Worm (Caenorhabditis elegans) whole organism, L1 larva: ENCODE results near the gene oac-48.
A peak's percentile ranks its signal among the peaks of the same experiment; 100 is the strongest.

Experiments
- C16A3.4 ChIP-seq: fragments of 150-350 bp; optimal IDR thresholded peaks from 2 replicates; lab custom pipeline; 2014; ENCODE audit warnings: missing biosample characterization, missing genetic modification characterization
- F16B12.6 ChIP-seq: fragments of 150-350 bp; optimal IDR thresholded peaks from 2 replicates; lab custom pipeline; 2014; ENCODE audit warnings: missing biosample characterization, missing genetic modification characterization
- Y116A8C.19 ChIP-seq: sonication (generic microtip); optimal IDR thresholded peaks from 2 replicates; lab custom pipeline; 2016; ENCODE audit warnings: missing compliant biosample characterization, missing genetic modification characterization, borderline replicate concordance
- alr-1 ChIP-seq: fragments of 200-800 bp; sonication (Bioruptor generic); optimal IDR thresholded peaks from 2 replicates; lab custom pipeline; 2018; ENCODE audit warnings: borderline replicate concordance, mild to moderate bottlenecking, missing genetic modification characterization, missing compliant biosample characterization
- aly-2 ChIP-seq: fragments of 150-350 bp; optimal IDR thresholded peaks from 2 replicates; lab custom pipeline; 2014; ENCODE audit warnings: missing biosample characterization, missing genetic modification characterization
- ama-1 ChIP-seq: fragments of 150-350 bp; optimal IDR thresholded peaks from 2 replicates; lab custom pipeline; 2014
- ceh-63 ChIP-seq: fragments of 200-800 bp; sonication (Bioruptor generic); optimal IDR thresholded peaks from 2 replicates; lab custom pipeline; 2018; ENCODE audit warnings: mild to moderate bottlenecking, missing genetic modification characterization, missing compliant biosample characterization
- ces-1 ChIP-seq: fragments of 150-350 bp; optimal IDR thresholded peaks from 2 replicates; lab custom pipeline; 2014; ENCODE audit warnings: missing biosample characterization, missing genetic modification reagents, missing genetic modification characterization
- efl-1 ChIP-seq, 4 experiments: fragments of 150-350 bp; optimal IDR thresholded peaks in 3 of 4; peaks in 1 of 4; 1 replicate in 1 of 4; 2 replicates in 3 of 4; lab custom pipeline; 2014; ENCODE audit warnings: missing biosample characterization in 2 of 4, missing genetic modification characterization in 2 of 4, missing genetic modification reagents in 2 of 4
- egl-13 ChIP-seq: sonication (generic microtip); optimal IDR thresholded peaks from 2 replicates; lab custom pipeline; 2016; ENCODE audit warnings: missing genotype, missing genetic modification reagents, missing genetic modification characterization, missing compliant biosample characterization
- elt-2 ChIP-seq: sonication (generic microtip); optimal IDR thresholded peaks from 2 replicates; lab custom pipeline; 2016; ENCODE audit warnings: missing genetic modification characterization, mild to moderate bottlenecking, inconsistent platforms, missing compliant biosample characterization, missing genetic modification reagents
- fkh-8 ChIP-seq: sonication (generic microtip); optimal IDR thresholded peaks from 2 replicates; lab custom pipeline; 2016; ENCODE audit warnings: mild to moderate bottlenecking, missing genetic modification characterization, missing compliant biosample characterization
- grh-1 ChIP-seq: fragments of 200-800 bp; sonication (Bioruptor generic); IDR thresholded peaks from 2 replicates; pipeline ENCODE4 v1.3.6; 2022; ENCODE audit warnings: missing genetic modification reagents, missing genetic modification characterization, missing compliant biosample characterization
- hlh-4 ChIP-seq: sonication (generic microtip); optimal IDR thresholded peaks from 2 replicates; lab custom pipeline; 2016; ENCODE audit warnings: mild to moderate bottlenecking, missing genetic modification characterization, missing compliant biosample characterization
- hpl-2 ChIP-seq: fragments of 150-350 bp; optimal IDR thresholded peaks from 2 replicates; lab custom pipeline; 2014; ENCODE audit warnings: missing biosample characterization, missing genetic modification reagents, missing genetic modification characterization
- irx-1 ChIP-seq: sonication (generic microtip); optimal IDR thresholded peaks from 2 replicates; lab custom pipeline; 2016; ENCODE audit warnings: missing genetic modification characterization, missing compliant biosample characterization
- lin-35 ChIP-seq, 2 experiments: fragments of 150-350 bp; optimal IDR thresholded peaks; 2 replicates each; lab custom pipeline; 2014; ENCODE audit warnings: missing biosample characterization in 2 of 2, missing genetic modification characterization in 2 of 2, missing genetic modification reagents in 2 of 2
- lir-3 ChIP-seq: sonication (generic microtip); optimal IDR thresholded peaks from 2 replicates; lab custom pipeline; 2016; ENCODE audit warnings: mild to moderate bottlenecking, missing genetic modification characterization, moderate library complexity, missing compliant biosample characterization; ENCODE audit not compliant: poor library complexity
- nhr-11 ChIP-seq: fragments of 150-350 bp; optimal IDR thresholded peaks from 2 replicates; lab custom pipeline; 2014; ENCODE audit warnings: missing biosample characterization, missing genetic modification characterization
- nhr-12 ChIP-seq: sonication (generic microtip); optimal IDR thresholded peaks from 2 replicates; lab custom pipeline; 2017; ENCODE audit warnings: missing biosample characterization, missing genetic modification characterization
- nhr-19 ChIP-seq: fragments of 200-800 bp; sonication (Bioruptor generic); conservative IDR thresholded peaks from 2 replicates; pipeline ENCODE4 v1.3.6; 2022; ENCODE audit warnings: missing genetic modification characterization, missing compliant biosample characterization
- nhr-76 ChIP-seq: sonication (generic microtip); optimal IDR thresholded peaks from 2 replicates; lab custom pipeline; 2017; ENCODE audit warnings: missing biosample characterization, missing genetic modification characterization
- nhr-77 ChIP-seq: fragments of 150-350 bp; optimal IDR thresholded peaks from 2 replicates; lab custom pipeline; 2014; ENCODE audit warnings: missing biosample characterization, missing genetic modification characterization
- nhr-84 ChIP-seq: sonication (generic microtip); optimal IDR thresholded peaks from 2 replicates; lab custom pipeline; 2017; ENCODE audit warnings: missing biosample characterization, missing genetic modification characterization
- pax-3 ChIP-seq: fragments of 200-800 bp; sonication (Bioruptor generic); optimal IDR thresholded peaks from 2 replicates; lab custom pipeline; 2018; ENCODE audit warnings: mild to moderate bottlenecking, missing genetic modification characterization, moderate library complexity, missing compliant biosample characterization
- snu-23 ChIP-seq: sonication (generic microtip); optimal IDR thresholded peaks from 2 replicates; lab custom pipeline; 2016; ENCODE audit warnings: missing genetic modification characterization, missing compliant biosample characterization
- sox-4 ChIP-seq: sonication (generic microtip); optimal IDR thresholded peaks from 2 replicates; lab custom pipeline; 2016; ENCODE audit warnings: missing genetic modification characterization, missing compliant biosample characterization
- sup-37 ChIP-seq: fragments of 200-800 bp; sonication (Bioruptor generic); optimal IDR thresholded peaks from 2 replicates; lab custom pipeline; 2018; ENCODE audit warnings: mild to moderate bottlenecking, missing genetic modification characterization, missing compliant biosample characterization
- tbx-2 ChIP-seq: sonication (generic microtip); optimal IDR thresholded peaks from 2 replicates; lab custom pipeline; 2016; ENCODE audit warnings: missing genetic modification characterization, missing compliant biosample characterization
- tlp-1 ChIP-seq: fragments of 150-350 bp; optimal IDR thresholded peaks from 2 replicates; lab custom pipeline; 2014; ENCODE audit warnings: missing biosample characterization, missing genetic modification characterization
- unc-130 ChIP-seq: fragments of 150-350 bp; optimal IDR thresholded peaks from 2 replicates; lab custom pipeline; 2017; ENCODE audit warnings: missing biosample characterization, missing genetic modification characterization, inconsistent platforms
- unc-30 ChIP-seq: sonication (generic microtip); optimal IDR thresholded peaks from 2 replicates; lab custom pipeline; 2017; ENCODE audit warnings: missing biosample characterization, missing genetic modification characterization
- unc-62 ChIP-seq: fragments of 150-350 bp; optimal IDR thresholded peaks from 2 replicates; lab custom pipeline; 2014; ENCODE audit warnings: missing biosample characterization, missing genetic modification reagents, missing genetic modification characterization
- unc-98 ChIP-seq: fragments of 200-800 bp; sonication (Bioruptor generic); IDR thresholded peaks from 2 replicates; pipeline ENCODE4 v1.3.6; 2022; ENCODE audit warnings: missing genetic modification characterization, missing compliant biosample characterization
- zag-1 ChIP-seq: fragments of 150-350 bp; optimal IDR thresholded peaks from 2 replicates; lab custom pipeline; 2014; ENCODE audit warnings: missing biosample characterization, missing genetic modification characterization

The oac-48 gene

DNA sequence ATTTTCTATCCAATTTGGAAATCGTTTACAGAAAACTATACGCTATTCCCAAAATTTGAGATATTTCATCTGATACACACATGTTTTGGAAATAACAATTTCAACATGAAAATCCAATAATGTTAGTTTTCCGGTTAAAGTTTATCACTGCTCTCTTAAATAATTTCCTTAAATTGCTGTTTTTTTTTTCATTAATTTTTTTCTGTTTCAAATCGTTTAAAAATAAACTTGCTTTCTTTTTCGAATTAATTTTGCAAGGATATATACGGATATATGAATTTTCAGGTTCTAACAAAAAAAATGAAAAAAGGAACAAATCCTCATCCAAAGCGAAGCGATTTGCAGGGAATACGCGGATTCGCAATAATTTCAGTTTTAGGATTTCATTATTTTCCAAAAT lies at the start of gene oac-48:
TSS of gene oac-48 (plus strand) at position 301 of the 400 bp plus-strand sequence.
- TF ChIP-seq pax-3 (no peak), aly-2 (no peak), nhr-12 (tag; lab: Kevin White, UChicago) (no peak), C16A3.4 (no peak), hpl-2 (GFP tag; lab: Kevin White, UChicago) (no peak), elt-2 (tag; lab: Kevin White, UChicago) (no peak), nhr-11 (tag; lab: Kevin White, UChicago) (no peak), alr-1 (tag; lab: Kevin White, UChicago) (no peak), snu-23 (GFP tag; lab: Kevin White, UChicago) (no peak), zag-1 (tag; lab: Kevin White, UChicago) (no peak), nhr-19 (GFP tag; lab: Robert Waterston, UW) (no peak), tbx-2 (tag; lab: Kevin White, UChicago) (no peak), fkh-8 (tag; lab: Kevin White, UChicago) (no peak), nhr-77 (tag; lab: Kevin White, UChicago) (no peak), ceh-63 (GFP tag; lab: Kevin White, UChicago) (no peak), egl-13 (tag; lab: Kevin White, UChicago) (no peak), ama-1 (no peak)

DNA sequence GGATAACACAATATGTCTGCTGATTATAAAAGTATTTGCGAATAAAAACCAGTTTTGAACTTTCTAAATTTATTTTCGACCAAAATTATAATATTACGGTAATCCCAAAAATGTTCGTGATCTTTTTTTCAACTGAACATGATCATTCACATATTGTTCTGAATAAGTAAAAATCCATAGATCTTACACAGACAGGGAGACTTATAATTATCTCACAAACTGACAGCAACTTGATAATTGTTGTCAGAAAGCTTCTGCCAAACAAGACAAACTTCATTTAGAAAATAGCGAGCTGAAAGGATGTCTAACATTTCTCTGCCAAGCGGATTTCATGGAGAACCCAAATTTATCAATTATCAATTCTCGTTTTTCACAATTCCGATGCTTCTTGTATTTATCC lies 47.1 kb upstream of the oac-48 start, which contains the start of gene sru-21:
TSS of gene sru-21 (plus strand) at position 301 of the 400 bp plus-strand sequence.
- TF ChIP-seq Y116A8C.19 (tag; lab: Kevin White, UChicago) (no peak), grh-1 (no peak)

DNA sequence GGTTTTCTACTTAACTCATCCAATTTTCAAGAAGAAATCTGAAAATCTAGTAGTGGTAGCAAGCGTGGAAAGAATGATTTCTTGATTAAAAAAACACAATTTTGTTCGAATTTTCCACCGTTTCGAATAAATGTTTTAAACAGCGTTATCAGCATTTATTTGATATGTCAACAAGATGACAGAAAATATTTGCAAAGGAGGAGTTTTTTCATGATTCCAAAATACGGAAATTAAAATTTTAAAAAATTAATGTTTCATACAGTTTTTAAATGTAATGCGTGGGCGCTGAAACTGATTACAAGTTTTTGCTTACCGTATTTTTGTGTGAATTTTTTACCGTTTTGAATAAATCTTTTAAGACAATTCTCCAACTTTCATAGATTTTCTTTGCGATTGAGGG lies 41.0 kb upstream of the oac-48 start:
- TF ChIP-seq nhr-84 (tag; lab: Kevin White, UChicago) (no peak), F16B12.6 (no peak), irx-1 (tag; lab: Kevin White, UChicago) (no peak), nhr-76 (tag; lab: Kevin White, UChicago) (no peak), egl-13 (tag; lab: Kevin White, UChicago) (no peak), sox-4 (tag; lab: Kevin White, UChicago) (no peak), unc-62 (GFP tag; lab: Kevin White, UChicago) (no peak), ces-1 (GFP tag; lab: Kevin White, UChicago) (no peak), unc-130 (no peak), lir-3 (tag; lab: Kevin White, UChicago) (no peak)

DNA sequence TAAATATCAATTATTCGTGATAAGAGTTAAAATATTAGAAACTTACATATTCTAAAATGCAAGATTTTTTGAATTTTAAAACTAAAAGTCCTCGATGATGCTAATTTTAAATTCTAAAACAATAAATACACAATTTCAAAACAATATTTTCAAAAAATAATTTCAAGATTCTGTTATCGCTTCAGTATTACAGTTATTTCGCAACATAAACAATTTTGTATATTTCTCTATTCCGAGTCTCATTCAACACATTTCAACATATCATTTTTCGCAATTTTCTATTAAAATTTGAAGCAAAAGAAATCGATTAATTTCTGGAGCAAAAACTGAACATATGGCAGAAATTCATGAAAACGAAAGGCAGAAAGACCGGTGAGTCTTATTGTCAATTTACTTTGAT lies 40.4 kb upstream of the oac-48 start, which contains the start of gene fbxa-98:
TSS of gene fbxa-98 (plus strand) at position 243 of the 400 bp plus-strand sequence.
- TF ChIP-seq nhr-12 (tag; lab: Kevin White, UChicago) (no peak), nhr-77 (tag; lab: Kevin White, UChicago) (no peak), hpl-2 (GFP tag; lab: Kevin White, UChicago) (no peak)

DNA sequence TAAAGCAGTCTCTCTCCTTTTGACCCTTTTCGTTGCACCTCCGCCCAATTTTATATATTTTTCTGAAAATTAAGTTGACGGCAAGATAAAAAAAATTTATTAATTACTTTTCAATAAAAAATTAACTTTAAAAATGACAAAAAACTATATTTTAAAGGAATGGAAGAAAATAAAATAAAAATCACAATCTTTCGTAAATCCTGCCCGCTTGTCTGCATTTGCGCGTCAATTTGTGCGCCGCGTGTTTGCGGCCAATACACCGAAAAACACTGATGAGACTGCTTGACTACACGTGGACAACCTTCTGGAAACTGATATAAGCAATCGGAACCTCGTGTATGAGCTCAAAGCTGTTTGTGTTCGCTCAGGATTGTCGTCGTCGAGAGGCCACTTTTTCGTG lies 36.6 kb upstream of the oac-48 start, which contains the start of gene C08F11.7:
TSS of gene C08F11.7 (plus strand) at position 301 of the 400 bp plus-strand sequence.
- TF ChIP-seq hlh-4 (tag; lab: Kevin White, UChicago) (no peak), unc-30 (no peak), sox-4 (tag; lab: Kevin White, UChicago) (no peak), unc-98 (no peak), ceh-63 (GFP tag; lab: Kevin White, UChicago) (no peak)

DNA sequence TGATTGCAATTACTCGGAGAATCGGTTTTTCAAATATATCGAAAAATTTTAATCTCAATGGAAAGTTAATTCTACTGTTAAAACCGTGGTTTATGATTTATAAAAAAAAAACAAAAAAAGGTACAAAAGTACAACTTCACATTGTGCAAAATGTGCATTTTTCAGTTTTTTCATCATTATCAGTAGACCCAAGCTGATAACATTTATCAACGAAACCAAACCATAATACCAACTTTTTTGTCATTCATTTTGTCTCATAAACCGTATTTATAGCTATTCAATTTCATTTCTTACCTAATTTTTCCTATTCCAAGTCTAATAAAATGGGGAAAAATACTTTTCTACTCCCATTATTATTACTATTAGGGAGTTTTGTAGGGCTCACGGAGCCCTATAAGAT lies 34.6 kb upstream of the oac-48 start, which contains the start of gene ugt-22:
TSS of gene ugt-22 (plus strand) at position 234 of the 400 bp plus-strand sequence.
- peak in 1 of 2 experiments; percentile 8 for TF ChIP-seq lin-35 (GFP tag; optimal IDR thresholded peaks at IDR 0.05; lab: Kevin White, UChicago)
- no peak for TF ChIP-seq C16A3.4
- TF ChIP-seq elt-2 (tag; lab: Kevin White, UChicago), result peak; percentile 80
- no peak for TF ChIP-seq sup-37 (GFP tag; lab: Kevin White, UChicago)
- TF ChIP-seq ceh-63 (GFP tag; lab: Kevin White, UChicago), result no peak
- no peak for TF ChIP-seq efl-1 (optimal IDR thresholded peaks at IDR 0.05; lab: Kevin White, UChicago)
- TF ChIP-seq efl-1 (GFP tag; optimal IDR thresholded peaks at IDR 0.05 in 1 of 2; lab: Kevin White, UChicago), result peak in 1 of 2 experiments; percentile 66
- TF ChIP-seq tlp-1 (tag; lab: Kevin White, UChicago), result peak; percentile 1
